Worm (Caenorhabditis elegans) whole organism, early embryonic: ENCODE data around the gene osta-1.

Source experiments
- ceh-36 ChIP-seq: sonication (generic microtip); optimal IDR thresholded peaks from 2 replicates; lab custom pipeline; 2016; ENCODE audit warnings: missing genetic modification characterization, inconsistent platforms, missing compliant biosample characterization
- flt-1 ChIP-seq: fragments of 200-800 bp; sonication (Bioruptor generic); IDR thresholded peaks from 2 replicates; pipeline ENCODE4 v1.3.6; 2022; ENCODE audit warnings: missing genetic modification characterization, missing compliant biosample characterization
- hmg-4 ChIP-seq: fragments of 200-800 bp; sonication (Bioruptor generic); optimal IDR thresholded peaks from 2 replicates; lab custom pipeline; 2018; ENCODE audit warnings: mild to moderate bottlenecking, missing genetic modification characterization, missing compliant biosample characterization
- hnd-1 ChIP-seq: sonication (generic microtip); optimal IDR thresholded peaks from 2 replicates; lab custom pipeline; 2016; ENCODE audit warnings: missing genetic modification characterization, missing compliant biosample characterization

DNA sequence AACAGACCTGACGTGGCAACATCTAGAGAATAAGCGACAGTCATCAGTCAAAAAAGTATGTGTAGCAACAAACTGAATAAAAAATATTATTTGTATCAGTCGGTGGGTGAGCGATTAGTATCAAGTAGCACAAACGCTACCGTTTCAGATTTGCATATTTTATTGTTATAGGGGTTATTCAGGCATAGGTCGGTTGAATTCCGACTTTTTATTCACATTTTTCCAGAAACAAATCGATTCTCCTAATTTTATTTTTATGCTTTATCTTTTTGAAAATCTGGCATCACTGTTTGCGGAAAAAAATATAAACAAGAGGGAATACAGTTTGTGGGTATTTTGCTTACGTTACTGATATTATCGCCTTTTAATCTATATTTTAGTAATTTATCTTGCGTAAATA lies 5.3 kb downstream of the osta-1 start, which contains the start of gene best-4:
- no peak for TF ChIP-seq ceh-36 (tag; lab: Kevin White, UChicago)
- no peak for TF ChIP-seq hnd-1 (tag; lab: Kevin White, UChicago)
- no peak for TF ChIP-seq hmg-4
- no peak for TF ChIP-seq flt-1 (GFP tag; lab: Robert Waterston, UW)
